Fruit fly (Drosophila melanogaster) whole organism, larva: ENCODE results near the gene CG15572.

Experiments used
- noc ChIP-seq: fragments of 200-800 bp; sonication (Bioruptor generic); optimal IDR thresholded peaks from 3 replicates; lab custom pipeline; 2019; ENCODE audit warnings: missing biosample characterization, mild to moderate bottlenecking, missing genetic modification characterization, moderate library complexity

The CG15572 gene

DNA sequence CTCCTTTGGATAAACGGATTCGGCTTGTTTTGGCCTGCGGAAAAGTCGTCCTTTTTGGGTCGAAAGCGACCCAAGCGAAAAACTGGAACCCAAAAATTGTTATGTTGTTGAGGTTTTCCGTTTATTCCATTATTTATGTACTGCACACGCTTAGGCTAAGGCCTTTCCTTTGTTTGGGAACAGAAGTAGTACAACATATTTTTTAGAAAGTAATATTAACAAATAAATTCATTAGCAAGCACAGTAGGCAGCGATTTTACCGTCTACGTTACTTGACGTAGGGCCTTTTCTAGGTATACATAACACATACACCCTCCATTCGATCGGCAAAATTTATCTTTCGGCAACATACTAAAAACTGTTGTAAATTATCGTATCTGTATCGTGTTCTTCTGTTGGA lies at the start of gene CG15572:
TSS of gene CG15572 (plus strand) at position 301 of the 400 bp plus-strand sequence.
- no peak for TF ChIP-seq noc

DNA sequence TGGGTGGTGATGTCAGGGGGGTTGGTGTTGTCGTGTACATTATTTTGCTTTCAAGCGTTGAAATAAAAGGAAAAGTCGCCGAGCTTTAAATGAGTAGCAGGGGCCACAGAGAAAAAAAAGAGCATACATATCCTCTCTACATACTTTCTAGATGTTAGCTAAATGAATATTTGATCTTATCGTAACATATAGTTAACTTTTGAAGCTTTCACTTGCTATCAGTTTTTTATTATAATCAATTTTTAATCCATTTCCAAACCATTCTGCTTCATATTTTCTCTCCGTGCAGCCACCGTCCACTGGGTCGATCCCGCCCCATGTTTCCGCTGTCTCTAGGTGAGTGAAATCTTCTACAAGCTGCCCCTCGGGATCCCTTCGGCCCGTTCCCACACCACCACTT lies 43.5 kb upstream of the CG15572 start:
- TF ChIP-seq noc: no peak

DNA sequence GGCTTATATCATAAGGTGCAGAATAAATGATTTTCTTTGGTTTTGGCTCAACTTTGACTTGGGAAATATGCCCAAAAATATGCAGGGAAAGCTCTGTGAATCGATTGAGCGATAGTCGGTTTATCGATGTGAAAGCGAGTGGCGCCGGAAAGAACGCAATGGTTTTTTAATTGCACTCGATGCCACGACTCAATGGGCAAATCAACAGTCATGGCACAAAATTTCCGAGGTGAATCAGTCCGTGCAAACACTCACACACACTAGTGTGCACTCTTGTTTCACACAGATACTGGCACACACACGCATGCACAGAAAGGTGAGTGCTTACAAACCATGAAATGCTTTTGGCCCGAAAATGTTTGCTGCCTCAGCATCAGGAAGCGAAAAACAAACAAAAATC lies 28.4 kb upstream of the CG15572 start:
- no peak for TF ChIP-seq noc

DNA sequence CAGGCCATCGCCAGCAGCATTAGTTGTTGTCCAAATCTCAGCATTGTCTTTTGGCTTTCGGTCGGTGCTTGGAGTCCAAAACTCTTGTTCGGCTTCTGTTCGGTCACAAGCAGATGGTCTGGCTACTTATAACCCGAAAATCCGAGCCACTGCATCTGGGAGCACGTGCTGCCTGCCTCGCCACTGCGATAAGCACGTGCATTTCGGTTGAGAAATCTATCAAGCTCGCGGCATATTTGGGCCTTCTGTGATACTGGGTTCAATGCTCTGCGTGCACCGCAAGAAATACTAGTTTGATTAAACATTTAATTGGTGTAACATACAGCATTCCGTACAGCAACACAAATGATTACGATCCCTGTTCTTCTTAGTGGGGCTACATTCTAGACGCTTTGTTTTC lies 25.8 kb upstream of the CG15572 start, which contains the start of gene Femcoat:
TSS of gene Femcoat (minus strand) at position 101 of the 400 bp plus-strand sequence.
- TF ChIP-seq noc: no peak

DNA sequence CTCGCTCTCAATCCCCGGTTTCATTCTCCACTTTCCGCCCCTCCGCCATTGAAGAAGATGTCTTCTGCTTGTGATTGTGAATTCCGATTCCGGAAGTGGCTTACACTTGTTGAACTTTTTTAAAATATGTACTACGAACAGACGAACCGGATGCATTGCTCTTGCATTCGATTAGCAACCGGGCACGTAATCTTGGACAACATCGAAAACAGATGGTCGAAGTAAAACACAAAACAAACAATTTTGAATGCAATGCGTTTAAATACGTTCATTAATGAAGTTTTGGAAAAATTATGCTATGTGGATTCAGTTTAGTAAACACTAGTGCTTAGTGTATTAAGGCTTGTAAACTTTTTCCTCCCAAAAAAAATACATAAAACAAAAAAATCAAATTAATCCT lies 22.5 kb upstream of the CG15572 start, which contains the start of gene Muc4B:
TSS of gene Muc4B (minus strand) at position 101 of the 400 bp plus-strand sequence.
- no peak for TF ChIP-seq noc

DNA sequence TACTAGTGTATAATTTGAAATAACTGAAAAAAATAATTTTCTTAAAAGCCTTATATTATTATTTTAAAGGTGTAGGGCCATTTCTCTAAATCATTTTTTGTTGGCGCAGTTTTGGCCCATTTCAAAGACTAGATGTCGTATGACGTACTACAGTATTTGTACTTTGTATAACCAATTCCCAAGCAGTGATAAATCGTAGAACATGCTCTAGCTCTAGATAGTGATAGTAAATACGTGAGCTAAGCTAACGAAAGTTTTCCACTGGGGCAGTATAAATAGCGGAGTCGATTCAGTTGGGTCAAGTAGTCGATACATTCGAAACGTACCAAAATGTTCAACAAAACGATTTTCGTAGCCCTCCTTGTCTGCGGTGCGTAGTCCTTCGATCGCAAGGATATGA lies 21.5 kb upstream of the CG15572 start, which contains the start of gene CG43134:
TSS of gene CG43134 (plus strand) at position 301 of the 400 bp plus-strand sequence.
- no peak for TF ChIP-seq noc

DNA sequence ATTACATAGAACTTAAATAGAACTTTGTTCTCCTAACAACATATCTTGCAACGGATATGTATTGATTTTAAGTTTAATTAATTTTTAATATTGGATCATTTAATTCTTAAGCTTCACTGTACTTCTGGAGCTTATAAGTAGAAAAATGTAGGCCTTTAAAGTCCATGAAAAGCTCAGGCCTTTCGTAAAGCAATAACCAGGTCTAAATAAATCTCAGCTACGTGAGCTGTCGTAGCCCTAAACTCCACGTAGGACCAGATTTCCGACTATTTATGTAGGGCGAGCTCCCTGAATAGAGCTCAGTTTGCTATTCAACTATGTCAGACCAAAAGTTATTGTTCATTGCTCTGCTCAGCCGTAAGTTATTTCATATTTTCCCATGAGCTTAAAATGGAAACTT lies 20.4 kb upstream of the CG15572 start, which contains the start of gene CG43135:
TSS of gene CG43135 (plus strand) at position 301 of the 400 bp plus-strand sequence.
- no peak for TF ChIP-seq noc

DNA sequence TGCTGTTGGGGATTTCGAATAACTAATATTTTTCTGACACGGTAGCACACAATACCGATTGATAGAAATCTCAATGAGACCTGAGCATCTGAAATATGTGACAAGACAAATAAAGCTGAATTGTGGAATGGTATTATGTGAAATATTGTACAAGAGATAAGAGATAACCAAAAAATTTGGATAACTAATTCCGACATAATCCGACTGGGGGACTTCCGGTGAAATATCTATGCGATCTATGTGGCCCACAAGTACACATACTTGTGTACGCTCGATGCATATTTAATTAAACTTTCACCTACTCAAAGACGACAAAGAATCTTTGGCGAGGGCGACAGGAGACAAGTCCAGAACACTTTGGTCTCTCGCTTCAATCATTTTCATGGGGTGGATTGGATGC lies 15.8 kb upstream of the CG15572 start, which contains the start of gene CG15576:
TSS of gene CG15576 (minus strand) at position 101 of the 400 bp plus-strand sequence.
- no peak for TF ChIP-seq noc

DNA sequence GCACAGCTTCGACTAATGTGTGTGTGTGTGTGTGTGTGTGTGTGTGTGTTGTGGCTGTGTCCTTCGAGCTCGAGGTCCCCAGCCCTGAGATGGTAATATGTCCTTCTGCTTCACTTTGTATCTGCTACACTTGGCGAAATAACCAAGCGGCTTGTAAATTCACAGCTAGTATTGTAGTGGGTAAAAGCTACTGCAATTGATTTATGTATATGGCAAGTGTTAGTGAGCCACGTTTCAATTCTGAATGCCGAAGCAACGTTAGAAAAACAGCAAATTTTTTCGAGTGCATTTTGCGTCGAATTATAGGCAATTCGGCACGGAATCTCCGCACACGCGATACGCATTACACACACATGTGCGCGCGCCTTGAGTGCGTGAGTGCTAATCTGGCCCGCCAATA lies 5.8 kb upstream of the CG15572 start:
- TF ChIP-seq noc: no peak

DNA sequence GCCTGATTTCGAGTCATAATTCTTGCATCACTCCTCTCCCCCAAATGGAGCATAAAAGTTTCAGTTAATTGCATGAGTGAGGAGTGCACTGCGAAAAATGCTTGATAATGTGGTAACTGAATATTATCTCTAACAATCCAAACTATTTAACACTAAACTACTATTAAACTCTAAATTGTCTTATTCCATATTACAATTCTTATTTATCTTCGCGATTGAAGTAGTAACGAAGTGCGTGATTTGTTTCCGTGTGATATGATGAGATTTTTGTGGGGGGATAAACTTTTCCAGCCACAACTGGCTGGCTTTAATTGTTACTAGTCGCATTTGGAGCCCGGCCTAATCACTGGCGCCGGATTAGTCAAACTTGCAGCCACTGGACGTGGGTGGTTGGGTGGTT lies 4.2 kb upstream of the CG15572 start:
- TF ChIP-seq noc: no peak

DNA sequence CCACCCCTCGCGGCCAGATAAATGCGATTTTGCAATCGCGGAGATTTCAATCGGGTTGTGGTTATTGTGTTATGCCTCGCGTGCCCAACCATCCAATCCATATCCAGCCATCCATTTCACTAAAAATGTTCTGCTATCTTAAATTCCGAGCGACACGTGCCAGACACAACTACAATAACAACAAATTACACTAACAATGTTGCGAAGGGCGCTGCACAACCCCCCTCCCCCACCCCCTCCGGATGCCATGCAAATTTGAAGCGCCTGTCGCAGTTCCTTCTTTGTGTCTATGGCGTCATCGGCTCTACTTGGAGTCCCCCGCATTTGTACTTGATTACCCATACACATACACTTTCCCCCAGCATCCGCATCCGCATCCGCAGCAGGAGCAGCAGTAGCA lies 3.2 kb upstream of the CG15572 start:
- no peak for TF ChIP-seq noc

DNA sequence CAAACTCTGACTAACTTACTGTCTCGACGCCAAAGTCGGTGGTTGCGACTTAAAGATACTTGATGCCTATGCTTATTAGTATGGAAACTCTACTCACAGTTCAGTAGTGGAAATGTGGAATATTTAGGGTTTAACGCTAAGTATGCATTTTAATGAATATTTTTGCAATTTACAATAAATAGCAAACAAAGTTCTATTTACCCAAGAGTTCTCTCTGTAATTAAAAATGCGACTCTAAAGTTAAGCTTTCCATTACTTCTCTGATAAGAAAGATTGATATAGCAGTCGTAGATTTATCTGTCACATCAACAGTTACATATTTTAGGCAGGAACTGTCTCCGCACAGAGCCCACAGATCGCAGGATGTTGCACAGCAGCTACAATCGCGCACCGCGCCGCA lies 2.7 kb upstream of the CG15572 start, which contains the start of gene CG12691:
TSS of gene CG12691 (plus strand) at position 301 of the 400 bp plus-strand sequence.
- no peak for TF ChIP-seq noc

DNA sequence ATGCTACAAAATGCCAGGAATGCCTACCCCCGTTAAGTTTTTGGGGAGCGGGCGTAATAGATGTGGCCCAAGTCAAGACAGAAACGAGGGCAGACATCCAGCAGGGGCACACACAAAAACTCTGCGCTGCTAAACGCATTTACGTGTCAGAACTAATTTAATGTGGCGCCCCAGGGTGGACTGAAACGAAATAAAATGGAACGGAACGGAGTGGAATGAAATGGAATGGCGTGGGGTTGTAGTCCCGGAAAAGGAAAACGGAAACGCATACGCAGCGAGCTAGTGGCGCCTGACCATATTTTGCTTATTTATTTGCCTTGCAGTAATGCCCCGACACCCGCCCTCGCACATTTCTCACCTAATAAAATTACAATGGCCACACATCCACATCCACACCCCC lies 5.0 kb downstream of the CG15572 start:
- no peak for TF ChIP-seq noc

DNA sequence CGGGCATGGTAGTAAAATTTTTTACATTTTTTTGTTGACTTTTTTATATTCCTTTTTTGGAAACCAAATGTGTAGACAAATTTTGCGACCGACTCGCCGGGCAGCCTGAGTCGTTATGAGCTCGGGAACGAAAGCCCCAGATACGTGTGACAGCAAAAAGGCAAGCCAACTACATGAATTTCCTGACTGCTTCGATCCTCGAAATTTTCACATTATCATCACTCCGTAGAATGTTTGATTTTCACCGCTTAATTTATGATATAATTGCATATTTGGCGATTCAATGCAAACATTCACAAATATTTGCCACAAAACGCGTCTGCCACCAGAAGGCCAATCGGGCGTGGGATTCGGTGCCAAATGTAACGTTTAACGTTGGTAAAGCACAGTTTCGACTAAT lies 8.4 kb downstream of the CG15572 start, which contains the start of gene CG15577:
TSS of gene CG15577 (minus strand) at position 101 of the 400 bp plus-strand sequence.
- no peak for TF ChIP-seq noc

DNA sequence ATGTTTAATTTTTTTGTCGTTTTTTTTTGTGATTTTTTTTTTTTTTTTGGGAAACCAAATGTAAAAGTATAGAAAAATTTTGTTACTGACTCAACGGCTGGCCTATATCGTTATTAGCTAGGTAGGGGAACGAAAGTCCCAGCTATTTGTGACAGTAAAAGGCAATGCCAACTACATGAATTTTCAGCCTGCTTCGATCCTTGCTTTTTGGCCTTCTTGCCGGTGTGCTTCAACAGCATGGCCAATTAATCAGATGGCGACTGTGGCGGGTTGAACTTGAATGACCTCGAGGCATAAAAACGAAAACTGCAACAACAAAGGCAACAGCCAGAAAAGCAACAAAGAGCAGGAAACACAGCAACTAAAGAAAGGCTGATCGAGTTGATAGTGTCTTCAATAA lies 9.4 kb downstream of the CG15572 start, which contains the start of gene CG15578:
TSS of gene CG15578 (minus strand) at position 101 of the 400 bp plus-strand sequence.
- no peak for TF ChIP-seq noc

DNA sequence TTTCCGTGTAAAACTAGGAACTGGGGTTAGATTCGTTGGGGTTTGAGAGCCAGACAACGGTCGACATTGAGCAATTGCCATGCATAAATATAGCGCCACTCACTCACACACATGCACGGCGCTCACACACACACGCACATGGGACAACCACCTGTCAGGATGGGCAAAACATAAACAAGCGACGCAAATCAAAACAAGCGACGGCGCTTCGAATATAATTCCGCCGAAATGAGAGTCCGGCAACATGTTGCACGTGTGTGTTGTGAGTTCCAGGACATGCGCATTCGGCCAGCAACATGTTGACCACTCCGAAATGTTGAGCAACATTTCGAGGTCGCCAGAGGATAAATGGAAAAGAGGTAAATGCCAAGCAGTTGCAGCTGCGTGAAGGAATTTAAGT lies 12.3 kb downstream of the CG15572 start:
- no peak for TF ChIP-seq noc

DNA sequence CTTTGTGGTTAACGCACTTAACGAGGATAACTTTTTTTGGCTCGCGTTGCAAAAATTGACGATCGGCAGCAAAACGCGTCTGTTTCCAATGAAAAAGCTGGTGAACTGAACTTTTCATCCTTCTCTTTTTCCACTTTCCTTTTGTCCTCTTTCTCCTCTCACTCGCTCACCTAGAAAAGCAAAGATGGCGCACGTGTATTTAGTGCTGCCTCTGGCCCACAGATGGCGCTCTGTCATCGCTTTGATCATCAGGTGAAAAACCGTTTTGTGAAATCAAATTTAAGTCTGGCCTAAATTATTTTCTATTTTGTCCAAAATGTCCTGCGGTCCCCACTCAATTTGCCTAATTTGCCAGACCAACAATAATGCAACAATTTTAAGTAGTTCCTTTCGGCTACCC lies 24.9 kb downstream of the CG15572 start:
- TF ChIP-seq noc: no peak

DNA sequence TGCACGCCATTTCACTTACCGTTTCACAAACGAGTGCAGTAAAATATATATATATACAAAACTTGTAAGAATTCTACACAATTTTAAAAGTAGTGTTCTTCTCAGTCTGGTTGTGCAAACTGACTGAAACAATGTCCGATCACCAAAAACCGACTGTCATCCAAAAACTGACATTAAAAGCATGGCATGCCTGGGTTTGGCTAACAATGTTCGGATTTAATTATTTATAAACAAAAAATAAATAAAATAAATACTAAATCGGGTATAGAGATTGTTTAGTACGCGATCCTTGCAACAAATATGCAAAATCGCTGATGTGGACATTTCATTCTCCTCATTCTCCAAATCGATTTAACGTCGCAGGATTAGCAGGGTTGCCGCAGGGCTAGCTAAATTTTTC lies 33.7 kb downstream of the CG15572 start, which contains the start of gene CG12692:
TSS of gene CG12692 (minus strand) at position 101 of the 400 bp plus-strand sequence.
- TF ChIP-seq noc: no peak

DNA sequence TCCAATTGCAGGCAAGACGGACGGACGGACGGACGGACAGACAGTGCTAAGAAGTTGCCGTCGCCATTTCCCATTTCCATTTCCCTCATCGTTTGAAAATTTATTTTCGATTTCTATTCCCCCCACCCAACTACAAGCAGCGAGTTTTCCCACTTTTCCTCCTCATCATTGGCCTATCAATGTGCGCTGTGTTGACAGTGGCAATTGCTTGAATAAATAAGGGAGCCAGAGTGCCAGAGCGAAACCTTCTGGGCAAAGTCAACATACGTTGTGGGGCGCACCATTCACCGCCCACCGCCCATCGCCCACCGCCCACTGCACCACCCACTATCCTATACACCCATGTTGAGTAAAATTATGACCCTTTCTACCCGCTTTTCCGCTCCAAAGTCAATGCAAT lies 37.5 kb downstream of the CG15572 start:
- no peak for TF ChIP-seq noc
